Worm (Caenorhabditis elegans) whole organism, young adult: ENCODE measurements around the gene srh-257.
"Not testable (repeated sequence)": the region's sequence is repeated elsewhere in the genome, so short reads cannot be mapped to it uniquely, and the experiment has no call there.

Experiments used
- B0261.1 ChIP-seq: sonication (generic microtip); optimal IDR thresholded peaks from 2 replicates; lab custom pipeline; 2016; ENCODE audit warnings: mild to moderate bottlenecking, missing genetic modification characterization, moderate library complexity, missing compliant biosample characterization
- F55B11.4 ChIP-seq: sonication (generic microtip); optimal IDR thresholded peaks from 2 replicates; lab custom pipeline; 2016; ENCODE audit warnings: missing compliant biosample characterization, missing genetic modification characterization, borderline replicate concordance; ENCODE audit not compliant: insufficient read depth
- Y53F4B.3 ChIP-seq: fragments of 200-800 bp; sonication (Bioruptor generic); IDR thresholded peaks from 2 replicates; pipeline ENCODE4 v1.3.6; 2022; ENCODE audit warnings: missing genetic modification reagents, missing genetic modification characterization, missing compliant biosample characterization
- Y95B8A.8 ChIP-seq: fragments of 200-800 bp; sonication (Bioruptor generic); IDR thresholded peaks from 2 replicates; pipeline ENCODE4 v1.3.6; 2022; ENCODE audit warnings: missing genetic modification reagents, missing genetic modification characterization, missing compliant biosample characterization
- ZK185.1 ChIP-seq: sonication (generic microtip); optimal IDR thresholded peaks from 2 replicates; lab custom pipeline; 2016; ENCODE audit warnings: mild to moderate bottlenecking, missing genetic modification characterization, missing compliant biosample characterization; ENCODE audit not compliant: poor library complexity, severe bottlenecking
- ama-1 ChIP-seq, 3 experiments: fragments of 150-350 bp in 1 of 3; sonication (generic microtip) in 2 of 3; optimal IDR thresholded peaks; 2 replicates each; lab custom pipeline; 2014 to 2018; ENCODE audit warnings: missing biosample characterization in 2 of 3, missing genetic modification characterization in 2 of 3, missing genetic modification reagents in 2 of 3
- aptf-2 ChIP-seq: fragments of 200-800 bp; sonication (Bioruptor generic); conservative IDR thresholded peaks from 2 replicates; pipeline ENCODE4 v1.3.6; 2022; ENCODE audit warnings: missing genetic modification reagents, missing genetic modification characterization, missing compliant biosample characterization
- aptf-3 ChIP-seq: fragments of 200-800 bp; sonication (Bioruptor generic); IDR thresholded peaks from 2 replicates; pipeline ENCODE4 v1.3.6; 2022; ENCODE audit warnings: missing genetic modification characterization, missing compliant biosample characterization
- attf-3 ChIP-seq: fragments of 200-800 bp; sonication (Bioruptor generic); conservative IDR thresholded peaks from 2 replicates; pipeline ENCODE4 v1.3.6; 2022; ENCODE audit warnings: missing genetic modification reagents, missing genetic modification characterization, missing compliant biosample characterization
- attf-5 ChIP-seq: fragments of 200-800 bp; sonication (Bioruptor generic); optimal IDR thresholded peaks from 2 replicates; lab custom pipeline; 2018; ENCODE audit warnings: mild to moderate bottlenecking, missing genetic modification characterization, missing compliant biosample characterization
- attf-6 ChIP-seq: fragments of 200-800 bp; sonication (Bioruptor generic); IDR thresholded peaks from 2 replicates; pipeline ENCODE4 v1.3.6; 2022; ENCODE audit warnings: missing genetic modification reagents, missing genetic modification characterization, missing compliant biosample characterization
- bed-1 ChIP-seq: fragments of 200-800 bp; sonication (Bioruptor generic); IDR thresholded peaks from 2 replicates; pipeline ENCODE4 v1.3.6; 2022; ENCODE audit warnings: missing genetic modification reagents, missing genetic modification characterization, missing compliant biosample characterization
- cebp-1 ChIP-seq, 2 experiments: fragments of 200-800 bp in 1 of 2; sonication (Bioruptor generic) in 1 of 2; sonication (generic microtip) in 1 of 2; IDR thresholded peaks in 1 of 2; optimal IDR thresholded peaks in 1 of 2; 2 replicates each; pipeline versions ENCODE4 v1.3.6 to Lab custom; 2017 to 2022; ENCODE audit warnings: missing compliant biosample characterization in 2 of 2, missing genetic modification characterization in 2 of 2, mild to moderate bottlenecking in 1 of 2, missing genetic modification reagents in 1 of 2, moderate library complexity in 1 of 2
- cebp-2 ChIP-seq: fragments of 200-800 bp; sonication (Bioruptor generic); IDR thresholded peaks from 2 replicates; pipeline ENCODE4 v1.3.6; 2022; ENCODE audit warnings: missing genetic modification characterization, missing compliant biosample characterization
- ceh-100 ChIP-seq: fragments of 200-800 bp; sonication (Bioruptor generic); IDR thresholded peaks from 2 replicates; pipeline ENCODE4 v1.3.6; 2022; ENCODE audit warnings: missing genetic modification reagents, missing genetic modification characterization, missing compliant biosample characterization
- ceh-91 ChIP-seq: fragments of 200-800 bp; sonication (Bioruptor generic); IDR thresholded peaks from 2 replicates; pipeline ENCODE4 v1.3.6; 2022; ENCODE audit warnings: missing genetic modification reagents, missing genetic modification characterization, missing compliant biosample characterization
- die-1 ChIP-seq: sonication (generic microtip); optimal IDR thresholded peaks from 2 replicates; lab custom pipeline; 2016; ENCODE audit warnings: missing genotype, mild to moderate bottlenecking, missing genetic modification characterization, missing compliant biosample characterization
- ets-4 ChIP-seq: fragments of 200-800 bp; sonication (Bioruptor generic); optimal IDR thresholded peaks from 2 replicates; lab custom pipeline; 2018; ENCODE audit warnings: mild to moderate bottlenecking, missing genetic modification characterization, missing compliant biosample characterization
- hsf-1 ChIP-seq: fragments of 200-800 bp; sonication (Bioruptor generic); IDR thresholded peaks from 2 replicates; pipeline ENCODE4 v1.3.6; 2022; ENCODE audit warnings: missing genetic modification reagents, missing genetic modification characterization, missing compliant biosample characterization
- lag-1 ChIP-seq: fragments of 200-800 bp; sonication (Bioruptor generic); IDR thresholded peaks from 2 replicates; pipeline ENCODE4 v1.3.6; 2022; ENCODE audit warnings: missing genetic modification reagents, missing genetic modification characterization, missing compliant biosample characterization
- let-526 ChIP-seq: fragments of 200-800 bp; sonication (Bioruptor generic); IDR thresholded peaks from 2 replicates; pipeline ENCODE4 v1.3.6; 2022; ENCODE audit warnings: missing genetic modification reagents, missing genetic modification characterization, missing compliant biosample characterization
- mes-4 ChIP-seq: sonication (generic microtip); optimal IDR thresholded peaks from 2 replicates; lab custom pipeline; 2016; ENCODE audit warnings: missing genotype, missing genetic modification characterization, missing compliant biosample characterization
- nfya-2 ChIP-seq: fragments of 200-800 bp; sonication (Bioruptor generic); IDR thresholded peaks from 2 replicates; pipeline ENCODE4 v1.3.6; 2022; ENCODE audit warnings: missing genetic modification reagents, missing genetic modification characterization, missing compliant biosample characterization
- nfyb-1 ChIP-seq: fragments of 200-800 bp; sonication (Bioruptor generic); IDR thresholded peaks from 2 replicates; pipeline ENCODE4 v1.3.6; 2022; ENCODE audit warnings: missing genetic modification reagents, missing genetic modification characterization, missing compliant biosample characterization
- nhr-179 ChIP-seq: sonication (generic microtip); optimal IDR thresholded peaks from 2 replicates; lab custom pipeline; 2016; ENCODE audit warnings: mild to moderate bottlenecking, missing genetic modification characterization, missing compliant biosample characterization
- nhr-80 ChIP-seq: sonication (generic microtip); optimal IDR thresholded peaks from 2 replicates; lab custom pipeline; 2016; ENCODE audit warnings: missing genetic modification characterization, missing compliant biosample characterization
- rpc-1 ChIP-seq, 2 experiments: fragments of 150-350 bp in 1 of 2; sonication (generic microtip) in 1 of 2; optimal IDR thresholded peaks; 2 replicates each; lab custom pipeline; 2014 to 2018; ENCODE audit warnings: missing biosample characterization in 1 of 2, missing genetic modification characterization in 1 of 2, missing genetic modification reagents in 1 of 2, missing genotype in 1 of 2
- sdz-38 ChIP-seq: sonication (generic microtip); optimal IDR thresholded peaks from 2 replicates; lab custom pipeline; 2016; ENCODE audit warnings: missing genotype, missing genetic modification characterization, missing compliant biosample characterization
- somi-1 ChIP-seq: fragments of 200-800 bp; sonication (Bioruptor generic); optimal IDR thresholded peaks from 2 replicates; lab custom pipeline; 2018; ENCODE audit warnings: mild to moderate bottlenecking, missing genetic modification characterization, missing compliant biosample characterization
- tbp1 ChIP-seq: fragments of 200-800 bp; sonication (Bioruptor generic); optimal IDR thresholded peaks from 2 replicates; lab custom pipeline; 2018; ENCODE audit warnings: mild to moderate bottlenecking, missing genetic modification characterization, missing compliant biosample characterization
- ztf-25 ChIP-seq: fragments of 200-800 bp; sonication (Bioruptor generic); IDR thresholded peaks from 2 replicates; pipeline ENCODE4 v1.3.6; 2022; ENCODE audit warnings: missing genetic modification reagents, missing genetic modification characterization, missing compliant biosample characterization
- ztf-6 ChIP-seq: fragments of 200-800 bp; sonication (Bioruptor generic); IDR thresholded peaks from 2 replicates; pipeline ENCODE4 v1.3.6; 2022; ENCODE audit warnings: missing genetic modification reagents, missing genetic modification characterization, missing compliant biosample characterization

The srh-257 gene

DNA sequence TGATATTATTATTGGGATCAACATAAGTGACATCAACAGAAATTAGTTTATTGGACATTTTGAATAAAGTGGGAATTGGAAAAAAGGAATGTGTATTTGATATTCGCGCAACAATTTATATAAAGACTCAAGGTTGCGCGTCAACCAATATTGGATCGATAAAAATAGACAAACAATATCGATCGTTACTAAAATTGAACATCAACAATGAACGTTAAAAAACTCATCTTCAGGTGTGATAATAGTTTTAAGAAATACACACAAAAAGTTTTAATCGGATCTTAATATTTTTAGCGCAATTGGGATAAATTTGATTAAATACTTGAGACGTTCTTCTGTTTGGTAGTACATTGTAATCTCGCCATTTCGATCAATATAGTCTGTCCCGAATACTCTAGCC lies 16.6 kb downstream of the srh-257 start, which contains the start of gene fbxa-104 (continued):
- no peak for TF ChIP-seq nhr-179 (tag; lab: Kevin White, UChicago)

DNA sequence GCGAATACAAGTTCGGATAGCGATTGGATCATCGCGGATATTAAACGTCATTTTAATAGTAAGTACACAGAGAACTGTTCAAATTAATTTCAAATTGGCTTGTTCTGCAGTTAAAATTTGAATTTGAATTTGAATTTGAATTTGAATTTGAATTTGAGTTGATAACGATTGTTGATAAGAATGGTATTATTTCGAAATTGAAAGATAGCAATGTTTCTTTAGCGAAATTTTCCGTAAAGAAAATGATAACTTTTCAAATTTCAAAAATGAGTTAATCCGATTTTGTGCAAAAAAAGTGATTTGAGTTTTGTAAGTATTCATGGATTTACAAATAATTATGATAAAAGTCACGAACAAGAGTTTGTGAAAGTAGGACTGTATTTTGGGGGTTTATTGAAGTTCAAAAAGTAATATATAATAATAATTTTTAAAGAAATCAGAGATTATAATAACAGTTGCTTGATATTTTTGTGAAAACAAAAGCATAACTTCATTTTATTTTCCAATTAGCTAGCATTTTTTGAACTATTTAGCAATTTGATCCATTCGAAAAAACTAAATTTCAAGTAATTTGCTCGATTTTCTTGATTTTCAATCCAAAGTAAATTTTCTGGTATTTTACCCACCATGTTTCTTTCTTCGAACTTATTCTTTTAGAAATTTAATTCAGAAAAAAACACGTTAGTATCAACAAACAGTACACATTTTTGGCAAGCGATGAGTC lies 18.5 kb downstream of the srh-257 start, which contains the start of gene Y36E3A.2:
Gene Y36E3A.2, plus strand, starts transcription at position 674 of the 724 bp plus-strand sequence.
- TF ChIP-seq ets-4 (GFP tag; lab: Kevin White, UChicago) (no peak), nhr-80 (tag; lab: Kevin White, UChicago) (peak; percentile 9)

DNA sequence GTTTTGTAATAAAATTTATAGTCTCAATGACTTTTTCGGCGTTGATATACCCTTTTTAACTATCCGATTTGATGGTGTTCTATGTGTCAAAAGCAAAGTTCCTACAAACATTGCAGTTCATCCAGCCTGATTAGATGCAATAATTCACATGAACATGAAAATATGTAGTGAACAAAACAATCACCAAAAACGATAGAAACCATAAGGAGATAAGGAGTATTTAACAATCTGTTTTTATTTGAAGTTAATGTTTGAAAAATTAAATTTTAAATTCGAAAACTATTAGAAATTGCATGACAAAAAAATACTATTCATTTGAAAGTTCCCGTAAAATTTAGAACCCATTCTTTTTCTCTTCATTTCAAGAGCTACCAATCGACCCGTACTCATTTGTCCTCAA lies 19.9 kb downstream of the srh-257 start, which contains the start of gene fbxa-209:
Gene fbxa-209, minus strand, starts transcription at position 101 of the 400 bp plus-strand sequence.
- TF ChIP-seq somi-1 (GFP tag; lab: Kevin White, UChicago) (no peak), ceh-100 (GFP tag; lab: Robert Waterston, UW) (no peak), die-1 (no peak), ZK185.1 (no peak), nfyb-1 (no peak), ama-1 (optimal IDR thresholded peaks at IDR 0.05; lab: Kevin White, UChicago) (no peak), ama-1 (GFP tag; optimal IDR thresholded peaks at IDR 0.05; lab: Kevin White, UChicago) (no peak), Y95B8A.8 (no peak), attf-6 (GFP tag; lab: Robert Waterston, UW) (no peak), aptf-3 (GFP tag; lab: Robert Waterston, UW) (no peak), mes-4 (no peak), sdz-38 (tag; lab: Kevin White, UChicago) (no peak), ceh-91 (GFP tag; lab: Robert Waterston, UW) (no peak), cebp-1 (GFP tag; IDR thresholded peaks at IDR 0.05; lab: Robert Waterston, UW) (no peak), cebp-1 (tag; optimal IDR thresholded peaks at IDR 0.05; lab: Kevin White, UChicago) (no peak), attf-3 (GFP tag; lab: Robert Waterston, UW) (no peak)
- TF ChIP-seq, all 124 proteins: peak for 0

DNA sequence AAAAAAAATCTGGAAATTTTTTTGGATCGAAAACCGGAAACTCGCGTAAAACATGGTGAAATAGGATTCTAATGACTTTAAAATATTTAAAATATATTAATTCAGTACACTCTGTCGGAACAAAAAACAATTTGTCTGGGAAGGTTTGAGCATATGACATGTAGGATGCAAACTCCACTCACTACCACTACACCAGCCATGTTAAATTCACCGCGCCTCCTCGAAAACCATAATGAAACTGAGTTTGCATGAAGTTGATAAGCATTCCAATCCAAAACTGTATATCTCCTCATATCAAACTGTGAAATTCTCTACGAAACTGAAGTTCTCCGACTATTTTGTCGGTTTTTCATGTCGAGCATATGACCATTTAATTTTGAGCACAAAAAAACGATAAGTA lies 22.1 kb downstream of the srh-257 start:
- TF ChIP-seq Y53F4B.3 (GFP tag; lab: Robert Waterston, UW) (peak; percentile 49; the same call in 1 of the 2 replicates), ztf-25 (GFP tag; lab: Robert Waterston, UW) (peak; percentile 87; the same call in 1 of the 2 replicates), rpc-1 (tag; optimal IDR thresholded peaks at IDR 0.05; lab: Kevin White, UChicago) (peak; percentile 58), tbp1 (GFP tag; lab: Kevin White, UChicago) (peak; percentile 86), let-526 (0 out of 2 replicates have a peak, but pooled peaks have one; percentile 13), cebp-2 (peak; percentile 76; the same call in 1 of the 2 replicates), B0261.1 (peak; percentile 64), aptf-3 (GFP tag; lab: Robert Waterston, UW) (0 out of 2 replicates have a peak, but pooled peaks have one; percentile 56), hsf-1 (GFP tag; lab: Robert Waterston, UW) (peak; percentile 68; the same call in 1 of the 2 replicates)
- TF ChIP-seq rpc-1 (optimal IDR thresholded peaks at IDR 0.05; lab: Kevin White, UChicago) = not testable (repeated sequence)

DNA sequence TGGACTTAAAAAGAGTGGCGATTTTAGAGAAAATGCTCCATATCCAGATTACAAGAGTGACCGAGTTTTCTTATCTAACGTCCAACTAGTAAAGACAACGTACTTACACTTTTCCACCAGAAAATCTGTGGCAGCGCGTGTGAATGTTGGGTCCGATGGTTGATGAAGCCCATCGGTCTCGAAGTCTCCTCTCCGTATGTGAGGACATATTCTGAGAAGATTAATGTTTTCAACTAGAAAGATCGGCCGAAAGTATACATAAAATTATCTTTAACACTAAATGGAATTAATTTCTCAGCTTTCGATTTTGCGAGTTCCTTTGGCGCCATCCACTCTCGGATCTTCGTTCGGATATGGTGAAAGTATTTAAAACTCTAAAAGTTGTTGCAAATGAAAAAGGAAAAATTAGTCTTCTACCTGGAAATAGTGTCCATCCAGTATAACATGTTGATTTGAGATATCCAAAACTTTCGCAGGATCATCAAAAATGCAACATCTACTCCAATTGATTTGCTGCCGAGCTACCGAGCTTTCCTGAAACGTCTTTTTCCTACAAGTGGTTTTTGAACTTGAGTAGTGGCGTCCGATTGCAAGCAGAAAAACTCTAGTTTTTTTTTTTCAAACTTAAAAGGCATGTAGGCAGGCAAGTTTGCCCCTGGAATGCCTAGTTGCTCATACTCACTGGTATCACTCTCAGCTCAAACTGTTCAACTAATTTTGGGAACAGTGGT lies 24.5 kb downstream of the srh-257 start:
- 0 out of 2 replicates have a peak, but pooled peaks have one; percentile 66 for TF ChIP-seq lag-1 (GFP tag; lab: Robert Waterston, UW)
- peak; percentile 63; the same call in 1 of the 2 replicates for TF ChIP-seq ztf-6 (GFP tag; lab: Robert Waterston, UW)
- no peak for TF ChIP-seq attf-5 (GFP tag; lab: Kevin White, UChicago)
- TF ChIP-seq attf-3 (GFP tag; lab: Robert Waterston, UW) = 0 out of 2 replicates have a peak, but pooled peaks have one; percentile 14
- no peak for TF ChIP-seq ZK185.1
- no peak for TF ChIP-seq nfyb-1
- TF ChIP-seq nfya-2 (GFP tag; lab: Robert Waterston, UW) = 0 out of 2 replicates have a peak, but pooled peaks have one; percentile 35
- 0 out of 2 replicates have a peak, but pooled peaks have one; percentile 61 for TF ChIP-seq aptf-2 (GFP tag; lab: Robert Waterston, UW)
- peak; percentile 20 for TF ChIP-seq F55B11.4 (tag; lab: Kevin White, UChicago)
- 0 out of 2 replicates have a peak, but pooled peaks have one; percentile 12 for TF ChIP-seq bed-1
